Worm (Caenorhabditis elegans) whole organism, young adult: ENCODE measurements around the gene H10D18.1.

Experiments used
- C17E4.6 ChIP-seq: fragments of 200-800 bp; sonication (Bioruptor generic); IDR thresholded peaks from 2 replicates; pipeline ENCODE4 v1.3.6; 2022; ENCODE audit warnings: missing genetic modification reagents, missing genetic modification characterization, missing compliant biosample characterization
- ceh-27 ChIP-seq: fragments of 200-800 bp; sonication (Bioruptor generic); optimal IDR thresholded peaks from 2 replicates; lab custom pipeline; 2018; ENCODE audit warnings: mild to moderate bottlenecking, missing genetic modification characterization, moderate library complexity, missing compliant biosample characterization
- lsl-1 ChIP-seq: fragments of 200-800 bp; sonication (Bioruptor generic); optimal IDR thresholded peaks from 2 replicates; lab custom pipeline; 2018; ENCODE audit warnings: mild to moderate bottlenecking, missing genetic modification characterization, moderate library complexity, missing compliant biosample characterization
- somi-1 ChIP-seq: fragments of 200-800 bp; sonication (Bioruptor generic); optimal IDR thresholded peaks from 2 replicates; lab custom pipeline; 2018; ENCODE audit warnings: mild to moderate bottlenecking, missing genetic modification characterization, missing compliant biosample characterization
- unc-130 ChIP-seq: sonication (generic microtip); optimal IDR thresholded peaks from 2 replicates; lab custom pipeline; 2016; ENCODE audit warnings: missing genetic modification reagents, missing genetic modification characterization, missing compliant biosample characterization
- ztf-25 ChIP-seq: fragments of 200-800 bp; sonication (Bioruptor generic); IDR thresholded peaks from 2 replicates; pipeline ENCODE4 v1.3.6; 2022; ENCODE audit warnings: missing genetic modification reagents, missing genetic modification characterization, missing compliant biosample characterization

ce11 chrV:3812291-3812690 is 2.7 kb upstream of the H10D18.1 start, which contains the start of gene scl-12:
- TF ChIP-seq unc-130 (GFP tag; lab: Kevin White, UChicago) (no peak), C17E4.6 (GFP tag; lab: Robert Waterston, UW) (no peak), somi-1 (GFP tag; lab: Kevin White, UChicago) (no peak), lsl-1 (GFP tag; lab: Kevin White, UChicago) (no peak), ceh-27 (GFP tag; lab: Kevin White, UChicago) (no peak), ztf-25 (GFP tag; lab: Robert Waterston, UW) (no peak)
